Fruit fly (Drosophila melanogaster) whole organism, embryonic: Measurements from ENCODE around the gene RAF2.

ENCODE experiments used
- C15 ChIP-seq: fragments of 200-800 bp; sonication (Bioruptor generic); IDR thresholded peaks from 3 replicates; pipeline ENCODE4 v1.3.6; 2022; ENCODE audit warnings: missing biosample characterization, missing genetic modification characterization
- CG10462 ChIP-seq: fragments of 200-800 bp; sonication (Bioruptor generic); optimal IDR thresholded peaks from 2 replicates; lab custom pipeline; 2016; ENCODE audit warnings: missing biosample characterization, missing genetic modification characterization
- CG10979 ChIP-seq: fragments of 200-800 bp; sonication (Bioruptor generic); optimal IDR thresholded peaks from 2 replicates; lab custom pipeline; 2018; ENCODE audit warnings: missing biosample characterization, mild to moderate bottlenecking, missing genetic modification characterization, moderate library complexity
- CG11247 ChIP-seq: fragments of 200-800 bp; sonication (Bioruptor generic); IDR thresholded peaks from 2 replicates; pipeline ENCODE4 v1.3.6; 2022; ENCODE audit warnings: missing biosample characterization, missing genetic modification characterization
- CG11560 ChIP-seq: fragments of 200-800 bp; sonication (Bioruptor generic); IDR thresholded peaks from 3 replicates; pipeline ENCODE4 v1.3.6; 2022; ENCODE audit warnings: missing biosample characterization, missing genetic modification characterization
- CG12744 ChIP-seq: fragments of 200-800 bp; sonication (Bioruptor generic); optimal IDR thresholded peaks from 2 replicates; lab custom pipeline; 2016; ENCODE audit warnings: missing biosample characterization, missing genetic modification characterization
- CG14965 ChIP-seq: fragments of 200-800 bp; sonication (Bioruptor generic); optimal IDR thresholded peaks from 2 replicates; lab custom pipeline; 2016; ENCODE audit warnings: missing biosample characterization, missing genetic modification characterization, borderline replicate concordance
- CG18476 ChIP-seq: fragments of 200-800 bp; sonication (Bioruptor generic); optimal IDR thresholded peaks from 2 replicates; lab custom pipeline; 2016; ENCODE audit warnings: missing biosample characterization, mild to moderate bottlenecking, missing genetic modification characterization
- CG18599 ChIP-seq: fragments of 200-800 bp; sonication (Bioruptor generic); optimal IDR thresholded peaks from 3 replicates; lab custom pipeline; 2017; ENCODE audit warnings: missing biosample characterization, missing genetic modification characterization, mild to moderate bottlenecking, moderate library complexity, missing genetic modification reagents
- CG2712 ChIP-seq: fragments of 200-800 bp; optimal IDR thresholded peaks from 3 replicates; lab custom pipeline; 2019; ENCODE audit warnings: missing biosample characterization, mild to moderate bottlenecking, missing genetic modification characterization, moderate library complexity
- CG3995 ChIP-seq: fragments of 200-800 bp; sonication (Bioruptor generic); optimal IDR thresholded peaks from 3 replicates; lab custom pipeline; 2016; ENCODE audit warnings: missing biosample characterization, missing genetic modification characterization
- CG4328 ChIP-seq: fragments of 200-800 bp; sonication (Bioruptor generic); optimal IDR thresholded peaks from 3 replicates; lab custom pipeline; 2017; ENCODE audit warnings: missing biosample characterization, missing genetic modification reagents, missing genetic modification characterization
- CG4360 ChIP-seq: fragments of 200-800 bp; sonication (Bioruptor generic); IDR thresholded peaks from 2 replicates; pipeline ENCODE4 v1.3.6; 2022; ENCODE audit warnings: missing biosample characterization, missing genetic modification characterization
- CG6272 ChIP-seq: fragments of 200-800 bp; sonication (Bioruptor generic); IDR thresholded peaks from 2 replicates; pipeline ENCODE4 v1.3.6; 2022; ENCODE audit warnings: missing biosample characterization, missing genetic modification characterization
- CG7372 ChIP-seq: fragments of 200-800 bp; sonication (Bioruptor generic); IDR thresholded peaks from 2 replicates; pipeline ENCODE4 v1.3.6; 2022; ENCODE audit warnings: missing biosample characterization, missing genetic modification characterization
- CG8281 ChIP-seq: fragments of 200-800 bp; sonication (Bioruptor generic); optimal IDR thresholded peaks from 2 replicates; lab custom pipeline; 2018; ENCODE audit warnings: missing biosample characterization, mild to moderate bottlenecking, missing genetic modification characterization, moderate library complexity
- CG8765 ChIP-seq: fragments of 200-800 bp; sonication (Bioruptor generic); IDR thresholded peaks from 2 replicates; pipeline ENCODE4 v1.3.6; 2022; ENCODE audit warnings: missing biosample characterization, missing genetic modification characterization
- CG9797 ChIP-seq: fragments of 200-800 bp; sonication (Bioruptor generic); optimal IDR thresholded peaks from 3 replicates; lab custom pipeline; 2018; ENCODE audit warnings: missing biosample characterization, mild to moderate bottlenecking, missing genetic modification characterization
- E2f2 ChIP-seq: fragments of 200-800 bp; sonication (Bioruptor generic); IDR thresholded peaks from 2 replicates; pipeline ENCODE4 v1.3.6; 2022; ENCODE audit warnings: missing biosample characterization, missing genetic modification characterization
- Elba2 ChIP-seq: fragments of 200-800 bp; sonication (Bioruptor generic); optimal IDR thresholded peaks from 3 replicates; lab custom pipeline; 2016; ENCODE audit warnings: missing biosample characterization, missing genetic modification characterization
- HLH4C ChIP-seq: fragments of 200-800 bp; sonication (Bioruptor generic); IDR thresholded peaks from 3 replicates; pipeline ENCODE4 v1.3.6; 2022; ENCODE audit warnings: missing biosample characterization, missing genetic modification characterization; ENCODE audit not compliant: partially characterized antibody
- Hr51 ChIP-seq, 2 experiments: fragments of 200-800 bp; sonication (Bioruptor generic); optimal IDR thresholded peaks; 2 replicates in 1 of 2; 3 replicates in 1 of 2; lab custom pipeline; 2016 to 2018; ENCODE audit warnings: missing biosample characterization in 2 of 2, missing genetic modification characterization in 2 of 2, mild to moderate bottlenecking in 1 of 2, moderate library complexity in 1 of 2
- MESR4 ChIP-seq: fragments of 200-800 bp; sonication (Bioruptor generic); optimal IDR thresholded peaks from 2 replicates; lab custom pipeline; 2018; ENCODE audit warnings: missing biosample characterization, mild to moderate bottlenecking, missing genetic modification characterization, moderate library complexity
- Med ChIP-seq: fragments of 200-800 bp; sonication (Bioruptor generic); peaks from one replicate; lab custom pipeline; 2016; ENCODE audit warnings: missing biosample characterization, missing genetic modification characterization, mild to moderate bottlenecking, inconsistent platforms, moderate library complexity
- NK7.1 ChIP-seq: fragments of 200-800 bp; sonication (Bioruptor generic); optimal IDR thresholded peaks from 3 replicates; lab custom pipeline; 2016; ENCODE audit warnings: missing biosample characterization, missing genetic modification characterization
- Nf-YB ChIP-seq: fragments of 200-800 bp; sonication (Bioruptor generic); optimal IDR thresholded peaks from 3 replicates; lab custom pipeline; 2019; ENCODE audit warnings: missing biosample characterization, mild to moderate bottlenecking, missing genetic modification characterization, moderate library complexity
- Nf-YC ChIP-seq: fragments of 200-800 bp; optimal IDR thresholded peaks from 3 replicates; lab custom pipeline; 2019; ENCODE audit warnings: missing biosample characterization, mild to moderate bottlenecking, missing genetic modification characterization, moderate library complexity
- Ptx1 ChIP-seq: fragments of 200-800 bp; sonication (Bioruptor generic); IDR thresholded peaks from 2 replicates; pipeline ENCODE4 v1.3.6; 2022; ENCODE audit warnings: missing biosample characterization, missing genetic modification characterization
- Ravus ChIP-seq: fragments of 200-800 bp; sonication (Bioruptor generic); IDR thresholded peaks from 2 replicates; pipeline ENCODE4 v1.3.6; 2022; ENCODE audit warnings: missing biosample characterization, missing genetic modification characterization
- Usf ChIP-seq: fragments of 200-800 bp; sonication (Bioruptor generic); optimal IDR thresholded peaks from 2 replicates; lab custom pipeline; 2017; ENCODE audit warnings: missing genotype, missing biosample characterization, missing genetic modification characterization
- Xrp1 ChIP-seq: fragments of 200-800 bp; sonication (Bioruptor generic); IDR thresholded peaks from 2 replicates; pipeline ENCODE4 v1.3.6; 2022; ENCODE audit warnings: missing biosample characterization, missing genetic modification characterization
- ac ChIP-seq: fragments of 200-800 bp; sonication (Bioruptor generic); optimal IDR thresholded peaks from 3 replicates; lab custom pipeline; 2017; ENCODE audit warnings: missing biosample characterization, mild to moderate bottlenecking, missing genetic modification characterization
- az2 ChIP-seq: fragments of 200-800 bp; sonication (Bioruptor generic); optimal IDR thresholded peaks from 3 replicates; lab custom pipeline; 2016; ENCODE audit warnings: missing biosample characterization, missing genetic modification characterization
- cato ChIP-seq: fragments of 200-800 bp; sonication (Bioruptor generic); optimal IDR thresholded peaks from 2 replicates; lab custom pipeline; 2016; ENCODE audit warnings: missing biosample characterization, missing genetic modification characterization, borderline replicate concordance
- esg ChIP-seq: fragments of 200-800 bp; sonication (Bioruptor generic); conservative IDR thresholded peaks from 2 replicates; pipeline ENCODE4 v1.3.6; 2022; ENCODE audit warnings: missing biosample characterization, missing genetic modification characterization
- fd96Cb ChIP-seq: fragments of 200-800 bp; sonication (Bioruptor generic); optimal IDR thresholded peaks from 2 replicates; lab custom pipeline; 2018; ENCODE audit warnings: missing biosample characterization, mild to moderate bottlenecking, missing genetic modification characterization, moderate library complexity
- grau ChIP-seq: fragments of 200-800 bp; optimal IDR thresholded peaks from 3 replicates; lab custom pipeline; 2019; ENCODE audit warnings: missing biosample characterization, mild to moderate bottlenecking, missing genetic modification characterization, moderate library complexity
- gsb ChIP-seq: fragments of 200-800 bp; sonication (Bioruptor generic); IDR thresholded peaks from 2 replicates; pipeline ENCODE4 v1.3.6; 2022; ENCODE audit warnings: missing biosample characterization, missing genetic modification characterization
- lbe ChIP-seq: fragments of 200-800 bp; sonication (Bioruptor generic); optimal IDR thresholded peaks from 2 replicates; lab custom pipeline; 2016; ENCODE audit warnings: missing biosample characterization, mild to moderate bottlenecking, missing genetic modification characterization
- mam ChIP-seq: fragments of 200-800 bp; sonication (Bioruptor generic); optimal IDR thresholded peaks from 3 replicates; lab custom pipeline; 2016; ENCODE audit warnings: missing biosample characterization, missing genetic modification characterization
- nau ChIP-seq: fragments of 200-800 bp; sonication (Bioruptor generic); optimal IDR thresholded peaks from 3 replicates; lab custom pipeline; 2017; ENCODE audit warnings: missing biosample characterization, mild to moderate bottlenecking, missing genetic modification characterization, missing genetic modification reagents
- otp ChIP-seq: fragments of 200-800 bp; sonication (Bioruptor generic); IDR thresholded peaks from 3 replicates; pipeline ENCODE4, ENCODE4 v1.3.6; 2022; ENCODE audit warnings: missing biosample characterization, missing genetic modification characterization
- pb ChIP-seq: fragments of 200-800 bp; sonication (Bioruptor generic); optimal IDR thresholded peaks from 3 replicates; lab custom pipeline; 2016; ENCODE audit warnings: missing biosample characterization, missing genetic modification characterization
- pita ChIP-seq: fragments of 200-800 bp; sonication (Bioruptor generic); optimal IDR thresholded peaks from 2 replicates; lab custom pipeline; 2017; ENCODE audit warnings: missing biosample characterization, mild to moderate bottlenecking, missing genetic modification characterization
- prd ChIP-seq, 3 experiments: fragments of >200 bp in 2 of 3; fragments of 200-800 bp in 1 of 3; sonication (Bioruptor generic) in 1 of 3; optimal IDR thresholded peaks in 2 of 3; IDR thresholded peaks in 1 of 3; 2 replicates in 2 of 3; 3 replicates in 1 of 3; pipeline versions ENCODE4 v1.3.6 to Lab custom; 2017 to 2022; ENCODE audit warnings: missing biosample characterization in 1 of 3, missing genetic modification characterization in 1 of 3
- slou ChIP-seq: fragments of 200-800 bp; sonication (Bioruptor generic); optimal IDR thresholded peaks from 3 replicates; lab custom pipeline; 2016; ENCODE audit warnings: missing biosample characterization, missing genetic modification characterization
- ssp ChIP-seq: fragments of 200-800 bp; sonication (Bioruptor generic); IDR thresholded peaks from 2 replicates; pipeline ENCODE4 v1.3.6; 2022; ENCODE audit warnings: missing biosample characterization, missing genetic modification characterization
- toy ChIP-seq: fragments of 200-800 bp; sonication (Bioruptor generic); IDR thresholded peaks from 2 replicates; pipeline ENCODE4 v1.3.6; 2022; ENCODE audit warnings: missing biosample characterization, missing genetic modification characterization
- trem ChIP-seq: fragments of 200-800 bp; optimal IDR thresholded peaks from 3 replicates; lab custom pipeline; 2019; ENCODE audit warnings: missing biosample characterization, mild to moderate bottlenecking, missing genetic modification characterization, moderate library complexity
- z ChIP-seq: fragments of 200-800 bp; sonication (Bioruptor generic); IDR thresholded peaks from 3 replicates; pipeline ENCODE4 v1.3.6; 2022; ENCODE audit warnings: missing biosample characterization, missing genetic modification characterization
- zen ChIP-seq: fragments of 200-800 bp; sonication (Bioruptor generic); optimal IDR thresholded peaks from 3 replicates; lab custom pipeline; 2018; ENCODE audit warnings: missing biosample characterization, mild to moderate bottlenecking, missing genetic modification characterization, moderate library complexity

Gene RAF2

dm6 chr3L:16411566-16411965 lies 25.4 kb downstream of the RAF2 start, which contains the start of gene fax (continued):
- no peak for TF ChIP-seq gsb (GFP tag; lab: Robert Waterston, UW)
- no peak for TF ChIP-seq CG8281
- no peak for TF ChIP-seq ssp
- TF ChIP-seq CG3995 (GFP tag; lab: Kevin White, UChicago): peak; percentile 84
- TF ChIP-seq mam (GFP tag; lab: Kevin White, UChicago): no peak
- 0 out of 2 replicates have a peak, but pooled peaks have one; percentile 9 for TF ChIP-seq CG11247
- peak; percentile 14; the same call in 1 of the 3 replicates for TF ChIP-seq HLH4C (GFP tag; lab: Robert Waterston, UW)
- no peak for TF ChIP-seq z
- TF ChIP-seq CG10462 (GFP tag; lab: Kevin White, UChicago): no peak
- peak; percentile 41 for TF ChIP-seq CG10979 (tag; lab: Kevin White, UChicago)
- peak; percentile 40 for TF ChIP-seq lbe (GFP tag; lab: Kevin White, UChicago)
- no peak for TF ChIP-seq Ravus (GFP tag; lab: Robert Waterston, UW)
- TF ChIP-seq fd96Cb (tag; lab: Kevin White, UChicago): no peak
- TF ChIP-seq CG12744: no peak
- no peak for TF ChIP-seq CG14965 (GFP tag; lab: Kevin White, UChicago)
- no peak for TF ChIP-seq C15
- TF ChIP-seq pita (GFP tag; lab: Kevin White, UChicago): no peak
- peak; percentile 51 for TF ChIP-seq ac (GFP tag; lab: Kevin White, UChicago)
- TF ChIP-seq pb (GFP tag; lab: Kevin White, UChicago): no peak
- peak; percentile 58 for TF ChIP-seq Nf-YC (tag; lab: Kevin White, UChicago)
- TF ChIP-seq CG8765: peak; percentile 32; the same call in 1 of the 2 replicates
- no peak for TF ChIP-seq Ptx1 (GFP tag; lab: Robert Waterston, UW)
- TF ChIP-seq CG18476: no peak
- TF ChIP-seq esg: no peak
- TF ChIP-seq CG11560 (tag; lab: Robert Waterston, UW): no peak
- TF ChIP-seq trem (tag; lab: Kevin White, UChicago): peak; percentile 52
- peak; percentile 16; the same call in 1 of the 2 replicates for TF ChIP-seq CG4360 (GFP tag; lab: Robert Waterston, UW)
- TF ChIP-seq CG2712 (tag; lab: Kevin White, UChicago): peak; percentile 65
- no peak for TF ChIP-seq az2 (GFP tag; lab: Kevin White, UChicago)
- TF ChIP-seq Usf (GFP tag; lab: Kevin White, UChicago): no peak
- peak; percentile 39 for TF ChIP-seq Nf-YB
- no peak for TF ChIP-seq slou (GFP tag; lab: Kevin White, UChicago)
- TF ChIP-seq toy (GFP tag; lab: Robert Waterston, UW): no peak
- TF ChIP-seq E2f2: peak; percentile 79
- TF ChIP-seq CG7372 (GFP tag; lab: Robert Waterston, UW): no peak
- no peak; the same call in 1 of the 2 replicates for TF ChIP-seq Xrp1 (GFP tag; lab: Robert Waterston, UW)
- peak; percentile 36 for TF ChIP-seq zen (tag; lab: Kevin White, UChicago)
- TF ChIP-seq MESR4: peak; percentile 74
- TF ChIP-seq Hr51 (GFP tag; optimal IDR thresholded peaks at IDR 0.05; lab: Kevin White, UChicago): no peak
- TF ChIP-seq grau (tag; lab: Kevin White, UChicago): peak; percentile 29
- TF ChIP-seq Elba2 (GFP tag; lab: Kevin White, UChicago): peak; percentile 10
- TF ChIP-seq CG18599 (GFP tag; lab: Kevin White, UChicago): peak; percentile 48
- TF ChIP-seq nau (GFP tag; lab: Kevin White, UChicago): peak; percentile 44
- TF ChIP-seq CG9797 (GFP tag; lab: Kevin White, UChicago): peak; percentile 96
- TF ChIP-seq prd (optimal IDR thresholded peaks at IDR 0.05; lab: Kevin White, UChicago): no peak
- no peak; the same call in 2 of the 3 replicates for TF ChIP-seq prd (GFP tag; IDR thresholded peaks at IDR 0.05; lab: Robert Waterston, UW)
- no peak for TF ChIP-seq NK7.1 (GFP tag; lab: Kevin White, UChicago)
- no peak for TF ChIP-seq CG6272
- no peak for TF ChIP-seq cato (GFP tag; lab: Kevin White, UChicago)
- no peak for TF ChIP-seq CG4328 (GFP tag; lab: Kevin White, UChicago)
- TF ChIP-seq otp: peak; percentile 44; the same call in 1 of the 3 replicates
- TF ChIP-seq Med (GFP tag; lab: Kevin White, UChicago): peak; percentile 92
